Fruit fly (Drosophila melanogaster) whole organism, wandering third instar larva: ENCODE data around the gene CG9396.
A peak's percentile ranks its signal among the peaks of the same experiment; 100 is the strongest.

Experiments used
- CG32264 ChIP-seq: fragments of 200-800 bp; sonication (Bioruptor generic); optimal IDR thresholded peaks from 2 replicates; lab custom pipeline; 2016; ENCODE audit warnings: missing biosample characterization, missing genetic modification characterization
- CG9705 ChIP-seq: fragments of 200-800 bp; sonication (Bioruptor generic); optimal IDR thresholded peaks from 2 replicates; lab custom pipeline; 2018; ENCODE audit warnings: missing biosample characterization, mild to moderate bottlenecking, missing genetic modification characterization
- CrebA ChIP-seq: fragments of 200-800 bp; sonication (Bioruptor generic); optimal IDR thresholded peaks from 2 replicates; lab custom pipeline; 2016; ENCODE audit warnings: missing biosample characterization, mild to moderate bottlenecking, missing genetic modification characterization, borderline replicate concordance
- Dfd ChIP-seq: fragments of >200 bp; optimal IDR thresholded peaks from 2 replicates; lab custom pipeline; 2017; ENCODE audit warnings: missing biosample characterization, missing genetic modification characterization
- Dif ChIP-seq: fragments of 200-275, 200-300 bp; sonication (Bioruptor generic); optimal IDR thresholded peaks from 2 replicates; lab custom pipeline; 2018; ENCODE audit warnings: missing biosample characterization, missing genetic modification characterization; ENCODE audit not compliant: partially characterized antibody
- GATAd ChIP-seq: sonication (Bioruptor generic); optimal IDR thresholded peaks from 2 replicates; lab custom pipeline; 2016; ENCODE audit warnings: missing biosample characterization, missing genetic modification characterization
- HLH106 ChIP-seq: fragments of 200-800 bp; optimal IDR thresholded peaks from 3 replicates; lab custom pipeline; 2019; ENCODE audit warnings: missing biosample characterization, mild to moderate bottlenecking, missing genetic modification characterization, moderate library complexity
- Hnf4 ChIP-seq: fragments of 200-800 bp; sonication (Bioruptor generic); optimal IDR thresholded peaks from 2 replicates; lab custom pipeline; 2016; ENCODE audit warnings: missing biosample characterization, mild to moderate bottlenecking, missing genetic modification characterization
- Hr83 ChIP-seq: fragments of 200-300 bp; sonication (Bioruptor generic); optimal IDR thresholded peaks from 2 replicates; lab custom pipeline; 2016; ENCODE audit warnings: missing biosample characterization, mild to moderate bottlenecking, missing genetic modification characterization, moderate library complexity; ENCODE audit not compliant: poor library complexity, severe bottlenecking
- Jra ChIP-seq: sonication (Bioruptor generic); optimal IDR thresholded peaks from 2 replicates; lab custom pipeline; 2016; ENCODE audit warnings: missing biosample characterization, missing genetic modification characterization
- Mio ChIP-seq: sonication (Bioruptor generic); optimal IDR thresholded peaks from 2 replicates; lab custom pipeline; 2016; ENCODE audit warnings: missing biosample characterization, missing genetic modification characterization
- Myc ChIP-seq: fragments of >200 bp; optimal IDR thresholded peaks from 2 replicates; lab custom pipeline; 2017
- N ChIP-seq: fragments of >200 bp; optimal IDR thresholded peaks from 2 replicates; lab custom pipeline; 2018; ENCODE audit warnings: missing biosample characterization, missing external identifiers, missing genetic modification characterization
- OdsH ChIP-seq: fragments of 200-800 bp; sonication (Bioruptor generic); optimal IDR thresholded peaks from 2 replicates; lab custom pipeline; 2016; ENCODE audit warnings: missing biosample characterization, mild to moderate bottlenecking, missing genetic modification characterization
- Rel ChIP-seq, 2 experiments: fragments of 200-800 bp; sonication (Bioruptor generic) in 1 of 2; optimal IDR thresholded peaks; 2 replicates in 1 of 2; 3 replicates in 1 of 2; lab custom pipeline; 2016 to 2019; ENCODE audit warnings: mild to moderate bottlenecking in 2 of 2, missing biosample characterization in 2 of 2, missing genetic modification characterization in 2 of 2, moderate library complexity in 1 of 2
- Sp1 ChIP-seq: fragments of 200-800 bp; sonication (Bioruptor generic); optimal IDR thresholded peaks from 3 replicates; lab custom pipeline; 2019; ENCODE audit warnings: missing biosample characterization, mild to moderate bottlenecking, missing genetic modification characterization, moderate library complexity
- Vsx2 ChIP-seq: fragments of 200-300, 225-300 bp; sonication (Bioruptor generic); optimal IDR thresholded peaks from 2 replicates; lab custom pipeline; 2018; ENCODE audit warnings: missing biosample characterization, missing genetic modification characterization; ENCODE audit not compliant: partially characterized antibody
- br ChIP-seq: fragments of 200-800 bp; sonication (Bioruptor generic); optimal IDR thresholded peaks from 2 replicates; lab custom pipeline; 2016; ENCODE audit warnings: missing biosample characterization, missing genetic modification characterization
- brk ChIP-seq: fragments of 200-800 bp; sonication (Bioruptor generic); optimal IDR thresholded peaks from 2 replicates; lab custom pipeline; 2016; ENCODE audit warnings: missing biosample characterization, mild to moderate bottlenecking, missing genetic modification characterization
- dl ChIP-seq, 2 experiments: fragments of 175-275, 200-275 bp in 1 of 2; fragments of 200-275 bp in 1 of 2; sonication (Bioruptor generic); optimal IDR thresholded peaks; lab custom pipeline; 2018; ENCODE audit warnings: mild to moderate bottlenecking in 2 of 2, missing biosample characterization in 2 of 2, missing genetic modification characterization in 2 of 2, moderate library complexity in 2 of 2; ENCODE audit not compliant: partially characterized antibody in 2 of 2, insufficient read depth in 1 of 2
- dmrt93B ChIP-seq: fragments of 200-800 bp; sonication (Bioruptor generic); optimal IDR thresholded peaks from 2 replicates; lab custom pipeline; 2018; ENCODE audit warnings: missing biosample characterization, mild to moderate bottlenecking, missing genetic modification characterization
- ey ChIP-seq: fragments of 200-800 bp; sonication (Bioruptor generic); optimal IDR thresholded peaks from 2 replicates; lab custom pipeline; 2016; ENCODE audit warnings: missing biosample characterization, missing genetic modification characterization
- foxo ChIP-seq, 2 experiments: fragments of 200-800 bp; sonication (Bioruptor generic); optimal IDR thresholded peaks; 2 replicates in 1 of 2; 3 replicates in 1 of 2; lab custom pipeline; 2016 to 2017; ENCODE audit warnings: missing biosample characterization in 2 of 2, missing genetic modification characterization in 2 of 2
- fru ChIP-seq: fragments of 200-800 bp; sonication (Bioruptor generic); optimal IDR thresholded peaks from 3 replicates; lab custom pipeline; 2016; ENCODE audit warnings: missing biosample characterization, mild to moderate bottlenecking, missing genetic modification characterization
- h ChIP-seq: fragments of 200-800 bp; sonication (Bioruptor generic); optimal IDR thresholded peaks from 3 replicates; lab custom pipeline; 2016; ENCODE audit warnings: missing biosample characterization, mild to moderate bottlenecking, missing genetic modification characterization
- jim ChIP-seq: fragments of 175-275, 200-325 bp; sonication (Bioruptor generic); optimal IDR thresholded peaks from 2 replicates; lab custom pipeline; 2016; ENCODE audit warnings: missing biosample characterization, mild to moderate bottlenecking, missing genetic modification characterization
- lola ChIP-seq: fragments of >200 bp; optimal IDR thresholded peaks from 2 replicates; lab custom pipeline; 2017; ENCODE audit warnings: missing biosample characterization, missing genetic modification characterization
- pan ChIP-seq: fragments of >200 bp; optimal IDR thresholded peaks from 2 replicates; lab custom pipeline; 2017
- psq ChIP-seq: fragments of 200-800 bp; sonication (Bioruptor generic); optimal IDR thresholded peaks from 3 replicates; lab custom pipeline; 2017; ENCODE audit warnings: missing biosample characterization, mild to moderate bottlenecking, missing genetic modification characterization, moderate library complexity
- rgr ChIP-seq: fragments of 200-800 bp; sonication (Bioruptor generic); optimal IDR thresholded peaks from 3 replicates; lab custom pipeline; 2016; ENCODE audit warnings: missing biosample characterization, mild to moderate bottlenecking, missing genetic modification characterization
- sv ChIP-seq: fragments of 200-800 bp; sonication (Bioruptor generic); optimal IDR thresholded peaks from 3 replicates; lab custom pipeline; 2016; ENCODE audit warnings: missing biosample characterization, missing genetic modification characterization
- tai ChIP-seq: sonication (Bioruptor generic); optimal IDR thresholded peaks from 2 replicates; lab custom pipeline; 2016; ENCODE audit warnings: missing biosample characterization, missing genetic modification characterization

CG9396 gene

dm6 chr3R:9598099-9598498 lies 26.7 kb upstream of the CG9396 start:
- TF ChIP-seq lola (no peak), Vsx2 (GFP tag; lab: Kevin White, UChicago) (no peak), Hnf4 (GFP tag; lab: Kevin White, UChicago) (peak; percentile 24), OdsH (GFP tag; lab: Kevin White, UChicago) (peak; percentile 29), psq (GFP tag; lab: Kevin White, UChicago) (peak; percentile 42), rgr (peak; percentile 50), Mio (GFP tag; lab: Kevin White, UChicago) (no peak), pan (lab: Kevin White, UChicago) (no peak), dl (GFP tag; optimal IDR thresholded peaks at IDR 0.05; lab: Kevin White, UChicago; ENCODE audit: insufficient read depth in 1 of 2, partially characterized antibody in 2 of 2) (no peak), HLH106 (peak; percentile 55), dmrt93B (GFP tag; lab: Kevin White, UChicago) (peak; percentile 21), Jra (GFP tag; lab: Kevin White, UChicago) (no peak), br (GFP tag; lab: Kevin White, UChicago) (peak; percentile 59), h (GFP tag; lab: Kevin White, UChicago) (peak; percentile 65), Dfd (GFP tag; lab: Kevin White, UChicago) (no peak), fru (GFP tag; lab: Kevin White, UChicago) (peak; percentile 52), Hr83 (no peak), ey (peak; percentile 53), sv (GFP tag; lab: Kevin White, UChicago) (no peak), Dif (GFP tag; lab: Kevin White, UChicago) (no peak), CG9705 (no peak), CG32264 (no peak), tai (GFP tag; lab: Kevin White, UChicago) (no peak), Sp1 (peak; percentile 41), foxo (GFP tag; optimal IDR thresholded peaks at IDR 0.05; lab: Kevin White, UChicago) (peak in 1 of 2 experiments; percentile 70), brk (GFP tag; lab: Kevin White, UChicago) (no peak)

- TF ChIP-seq jim (no peak), Rel (GFP tag; optimal IDR thresholded peaks at IDR 0.05; lab: Kevin White, UChicago) (no peak), Rel (tag; optimal IDR thresholded peaks at IDR 0.05; lab: Kevin White, UChicago) (no peak), ey (no peak), pan (lab: Kevin White, UChicago) (no peak), Dif (GFP tag; lab: Kevin White, UChicago) (no peak), dmrt93B (GFP tag; lab: Kevin White, UChicago) (no peak), N (GFP tag; lab: Kevin White, UChicago) (no peak), CrebA (GFP tag; lab: Kevin White, UChicago) (no peak), fru (GFP tag; lab: Kevin White, UChicago) (no peak), psq (GFP tag; lab: Kevin White, UChicago) (no peak)
Observed at dm6 chr3R:9596615-9597014, 25.2 kb upstream of the CG9396 start.

dm6 chr3R:9595681-9596357 lies 24.4 kb upstream of the CG9396 start:
- TF ChIP-seq Jra (GFP tag; lab: Kevin White, UChicago) (no peak), ey (no peak), psq (GFP tag; lab: Kevin White, UChicago) (no peak), dmrt93B (GFP tag; lab: Kevin White, UChicago) (no peak), rgr (no peak), N (GFP tag; lab: Kevin White, UChicago) (no peak), h (GFP tag; lab: Kevin White, UChicago) (no peak), Myc (lab: Kevin White, UChicago) (no peak), Mio (GFP tag; lab: Kevin White, UChicago) (no peak), Hnf4 (GFP tag; lab: Kevin White, UChicago) (no peak), Dfd (GFP tag; lab: Kevin White, UChicago) (no peak), dl (GFP tag; optimal IDR thresholded peaks at IDR 0.05; lab: Kevin White, UChicago; ENCODE audit: insufficient read depth in 1 of 2, partially characterized antibody in 2 of 2) (no peak), GATAd (GFP tag; lab: Kevin White, UChicago) (no peak), Vsx2 (GFP tag; lab: Kevin White, UChicago) (no peak), brk (GFP tag; lab: Kevin White, UChicago) (no peak), Rel (GFP tag; optimal IDR thresholded peaks at IDR 0.05; lab: Kevin White, UChicago) (no peak), Rel (tag; optimal IDR thresholded peaks at IDR 0.05; lab: Kevin White, UChicago) (no peak), br (GFP tag; lab: Kevin White, UChicago) (no peak), CG9705 (no peak)
- TF ChIP-seq, all 38 proteins: peak for 0
